Worm (Caenorhabditis elegans) whole organism, late embryonic: Measurements from ENCODE around the gene del-9.

Experiments used
- C08G9.2 ChIP-seq: sonication (generic microtip); optimal IDR thresholded peaks from 2 replicates; lab custom pipeline; 2016; ENCODE audit warnings: mild to moderate bottlenecking, missing genetic modification characterization, moderate library complexity, missing compliant biosample characterization
- C38D4.7 ChIP-seq: fragments of 200-800 bp; sonication (Bioruptor generic); optimal IDR thresholded peaks from 2 replicates; lab custom pipeline; 2018; ENCODE audit warnings: mild to moderate bottlenecking, missing genetic modification characterization, moderate library complexity, missing compliant biosample characterization
- F13H6.1 ChIP-seq: sonication (generic microtip); optimal IDR thresholded peaks from 2 replicates; lab custom pipeline; 2016; ENCODE audit warnings: missing genetic modification characterization, missing compliant biosample characterization
- Y22D7AL.16 ChIP-seq: sonication (generic microtip); optimal IDR thresholded peaks from 2 replicates; lab custom pipeline; 2016; ENCODE audit warnings: missing genetic modification characterization, missing compliant biosample characterization
- ahr-1 ChIP-seq: sonication (generic microtip); optimal IDR thresholded peaks from 2 replicates; lab custom pipeline; 2016; ENCODE audit warnings: missing genetic modification characterization, missing compliant biosample characterization
- ama-1 ChIP-seq: fragments of 150-350 bp; optimal IDR thresholded peaks from 2 replicates; lab custom pipeline; 2014
- ceh-19 ChIP-seq: fragments of 200-800 bp; sonication (Bioruptor generic); optimal IDR thresholded peaks from 2 replicates; lab custom pipeline; 2018; ENCODE audit warnings: mild to moderate bottlenecking, missing genetic modification characterization, missing compliant biosample characterization
- ceh-24 ChIP-seq: sonication (generic microtip); optimal IDR thresholded peaks from 2 replicates; lab custom pipeline; 2016; ENCODE audit warnings: mild to moderate bottlenecking, missing genetic modification characterization, missing compliant biosample characterization
- ceh-31 ChIP-seq: sonication (generic microtip); optimal IDR thresholded peaks from 2 replicates; lab custom pipeline; 2016; ENCODE audit warnings: missing genetic modification characterization, missing compliant biosample characterization
- ceh-34 ChIP-seq: sonication (generic microtip); optimal IDR thresholded peaks from 2 replicates; lab custom pipeline; 2016; ENCODE audit warnings: mild to moderate bottlenecking, missing genetic modification characterization, missing compliant biosample characterization
- ceh-45 ChIP-seq: fragments of 200-800 bp; sonication (Bioruptor generic); IDR thresholded peaks from 2 replicates; pipeline ENCODE4 v1.3.6; 2022; ENCODE audit warnings: missing genetic modification reagents, missing genetic modification characterization, missing compliant biosample characterization
- che-1 ChIP-seq: sonication (generic microtip); optimal IDR thresholded peaks from 2 replicates; lab custom pipeline; 2016; ENCODE audit warnings: mild to moderate bottlenecking, missing genetic modification characterization, missing compliant biosample characterization
- dve-1 ChIP-seq: sonication (generic microtip); optimal IDR thresholded peaks from 2 replicates; lab custom pipeline; 2017; ENCODE audit warnings: antibody characterized with exemption, mild to moderate bottlenecking, missing genetic modification characterization, missing compliant biosample characterization
- elt-2 ChIP-seq: sonication (generic microtip); optimal IDR thresholded peaks from 2 replicates; lab custom pipeline; 2016; ENCODE audit warnings: missing genetic modification reagents, missing genetic modification characterization, missing compliant biosample characterization
- elt-4 ChIP-seq: sonication (generic microtip); optimal IDR thresholded peaks from 2 replicates; lab custom pipeline; 2016; ENCODE audit warnings: missing genetic modification characterization, missing compliant biosample characterization
- eyg-1 ChIP-seq: sonication (generic microtip); optimal IDR thresholded peaks from 2 replicates; lab custom pipeline; 2016; ENCODE audit warnings: missing genotype, missing genetic modification characterization, missing compliant biosample characterization
- fax-1 ChIP-seq: sonication (generic microtip); optimal IDR thresholded peaks from 2 replicates; lab custom pipeline; 2016; ENCODE audit warnings: missing genotype, missing genetic modification characterization, missing compliant biosample characterization
- gmeb-2 ChIP-seq: sonication (generic microtip); optimal IDR thresholded peaks from 2 replicates; lab custom pipeline; 2016; ENCODE audit warnings: missing genetic modification characterization, inconsistent platforms, missing compliant biosample characterization
- hlh-15 ChIP-seq: sonication (generic microtip); optimal IDR thresholded peaks from 2 replicates; lab custom pipeline; 2016; ENCODE audit warnings: missing genetic modification characterization, missing compliant biosample characterization
- hlh-30 ChIP-seq: sonication (generic microtip); optimal IDR thresholded peaks from 2 replicates; lab custom pipeline; 2017; ENCODE audit warnings: antibody characterized with exemption, missing genetic modification characterization, missing compliant biosample characterization; ENCODE audit not compliant: insufficient read depth
- hlh-8 ChIP-seq: sonication (generic microtip); optimal IDR thresholded peaks from 2 replicates; lab custom pipeline; 2016; ENCODE audit warnings: missing genotype, missing genetic modification characterization, missing compliant biosample characterization
- lin-11 ChIP-seq: fragments of 200-800 bp; sonication (Bioruptor generic); optimal IDR thresholded peaks from 2 replicates; lab custom pipeline; 2018; ENCODE audit warnings: mild to moderate bottlenecking, missing genetic modification characterization, missing compliant biosample characterization
- nfya-1 ChIP-seq: sonication (generic microtip); optimal IDR thresholded peaks from 2 replicates; lab custom pipeline; 2017; ENCODE audit warnings: missing genetic modification characterization, mild to moderate bottlenecking, missing compliant biosample characterization, antibody characterized with exemption, moderate library complexity
- nhr-232 ChIP-seq: sonication (generic microtip); optimal IDR thresholded peaks from 2 replicates; lab custom pipeline; 2016; ENCODE audit warnings: missing genetic modification characterization, missing compliant biosample characterization
- pag-3 ChIP-seq: sonication (generic microtip); optimal IDR thresholded peaks from 2 replicates; lab custom pipeline; 2016; ENCODE audit warnings: missing compliant biosample characterization, missing genetic modification characterization, borderline replicate concordance
- pax-1 ChIP-seq: fragments of 150-350 bp; optimal IDR thresholded peaks from 2 replicates; lab custom pipeline; 2014; ENCODE audit warnings: missing biosample characterization, missing genetic modification characterization
- pha-2 ChIP-seq: sonication (generic microtip); optimal IDR thresholded peaks from 2 replicates; lab custom pipeline; 2017; ENCODE audit warnings: mild to moderate bottlenecking, missing genetic modification characterization, missing compliant biosample characterization
- pha-4 ChIP-seq: fragments of 150-350 bp; optimal IDR thresholded peaks from 2 replicates; lab custom pipeline; 2018; ENCODE audit warnings: missing biosample characterization, missing genetic modification reagents, missing genetic modification characterization
- pros-1 ChIP-seq: fragments of 150-350 bp; optimal IDR thresholded peaks from 2 replicates; lab custom pipeline; 2014; ENCODE audit warnings: missing biosample characterization, missing genetic modification reagents, missing genetic modification characterization
- sdc-2 ChIP-seq: sonication (generic microtip); optimal IDR thresholded peaks from 2 replicates; lab custom pipeline; 2016; ENCODE audit warnings: missing genotype, missing genetic modification characterization, missing compliant biosample characterization
- sox-2 ChIP-seq: fragments of 200-800 bp; sonication (Bioruptor generic); IDR thresholded peaks from 2 replicates; pipeline ENCODE4 v1.3.6; 2022; ENCODE audit warnings: missing genetic modification reagents, missing genetic modification characterization, missing compliant biosample characterization
- syd-9 ChIP-seq: sonication (generic microtip); optimal IDR thresholded peaks from 2 replicates; lab custom pipeline; 2016; ENCODE audit warnings: mild to moderate bottlenecking, missing genetic modification characterization, moderate library complexity, missing compliant biosample characterization
- tbx-7 ChIP-seq: sonication (generic microtip); optimal IDR thresholded peaks from 2 replicates; lab custom pipeline; 2016; ENCODE audit warnings: missing genotype, missing genetic modification characterization, missing compliant biosample characterization
- ttx-3 ChIP-seq: sonication (generic microtip); optimal IDR thresholded peaks from 2 replicates; lab custom pipeline; 2016; ENCODE audit warnings: missing genetic modification reagents, missing genetic modification characterization, missing compliant biosample characterization
- unc-55 ChIP-seq: sonication (generic microtip); optimal IDR thresholded peaks from 2 replicates; lab custom pipeline; 2017; ENCODE audit warnings: missing biosample characterization, missing genetic modification reagents, missing genetic modification characterization

Gene del-9

DNA sequence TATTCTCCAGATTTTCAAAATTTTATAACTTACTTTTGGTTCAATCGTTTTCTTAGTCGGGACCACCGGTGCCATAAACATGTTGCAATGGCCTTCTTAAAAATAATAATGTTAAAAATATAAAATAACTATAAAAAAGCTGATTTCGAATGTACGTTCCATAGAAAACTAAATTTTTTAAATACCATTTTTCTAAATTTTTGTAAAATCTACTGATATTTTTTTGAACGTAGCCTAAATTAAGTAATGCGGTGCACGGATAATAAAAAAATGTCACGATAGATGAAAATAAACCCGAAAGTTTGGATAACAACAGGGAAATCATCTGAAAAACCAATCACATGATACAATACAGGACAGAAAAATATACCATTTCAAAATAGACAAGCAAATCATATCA, 43.6 kb downstream of the del-9 start, which contains the start of gene T27A10.5:
Gene T27A10.5, minus strand, starts transcription at position 101 of the 400 bp plus-strand sequence.
- no peak for TF ChIP-seq elt-2 (tag; lab: Kevin White, UChicago)
- TF ChIP-seq ama-1 (lab: Kevin White, UChicago) = no peak
- no peak for TF ChIP-seq ceh-24
- TF ChIP-seq syd-9 (tag; lab: Kevin White, UChicago) = no peak
- no peak for TF ChIP-seq ceh-19 (GFP tag; lab: Kevin White, UChicago)
- no peak for TF ChIP-seq Y22D7AL.16 (tag; lab: Kevin White, UChicago)
- TF ChIP-seq ahr-1 (tag; lab: Kevin White, UChicago) = no peak
- no peak for TF ChIP-seq pax-1 (tag; lab: Kevin White, UChicago)
- no peak for TF ChIP-seq hlh-15 (tag; lab: Kevin White, UChicago)
- TF ChIP-seq pros-1 = no peak
- TF ChIP-seq unc-55 (GFP tag; lab: Kevin White, UChicago) = no peak

DNA sequence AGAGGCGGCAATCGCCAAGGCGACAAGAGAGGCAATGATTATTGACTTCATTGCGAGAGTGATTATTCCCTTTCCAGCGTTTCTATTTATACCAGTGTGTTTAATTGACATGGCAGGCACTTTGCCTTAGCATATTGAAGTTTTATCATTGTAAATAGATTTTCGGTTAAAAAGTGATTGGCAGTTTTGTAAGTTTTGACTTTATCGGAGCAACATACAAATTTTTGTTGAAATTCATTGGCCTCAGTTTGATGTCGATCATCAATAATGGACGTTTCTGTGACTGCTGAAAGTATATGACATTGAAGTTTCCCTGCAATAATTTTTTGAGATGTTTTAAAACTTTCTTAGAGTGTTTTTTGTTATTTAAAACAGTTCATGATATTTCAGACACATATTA, 44.6 kb downstream of the del-9 start, which contains the start of gene vit-3:
Gene vit-3, minus strand, starts transcription at position 60 of the 400 bp plus-strand sequence.
- TF ChIP-seq pros-1 (no peak), ceh-34 (no peak), hlh-8 (tag; lab: Kevin White, UChicago) (no peak), dve-1 (no peak), sdc-2 (no peak), hlh-30 (tag; lab: Kevin White, UChicago) (no peak), C38D4.7 (GFP tag; lab: Kevin White, UChicago) (no peak), elt-4 (tag; lab: Kevin White, UChicago) (no peak), unc-55 (GFP tag; lab: Kevin White, UChicago) (no peak), che-1 (no peak), pha-2 (tag; lab: Kevin White, UChicago) (no peak), C08G9.2 (tag; lab: Kevin White, UChicago) (no peak), nhr-232 (no peak), elt-2 (tag; lab: Kevin White, UChicago) (no peak), pag-3 (no peak), nfya-1 (tag; lab: Kevin White, UChicago) (no peak)

DNA sequence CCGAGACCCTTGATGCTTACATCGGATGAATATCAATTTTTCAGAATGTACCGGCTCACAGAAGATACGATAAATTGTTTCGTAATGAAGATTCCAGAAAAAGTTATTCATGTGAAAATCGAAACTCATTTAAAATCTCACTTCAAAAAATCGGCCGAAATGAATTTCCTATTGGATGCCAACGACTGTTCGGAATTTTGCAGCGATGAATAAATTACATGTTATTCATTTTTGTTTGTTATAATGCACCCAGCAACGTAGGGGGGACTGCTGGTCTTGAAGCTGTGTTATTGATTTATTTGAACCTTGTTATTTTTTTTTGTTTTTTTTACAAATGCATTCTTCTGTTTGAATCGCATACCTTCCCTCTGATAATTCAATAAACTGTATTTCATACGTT, 50.3 kb downstream of the del-9 start:
- TF ChIP-seq syd-9 (tag; lab: Kevin White, UChicago) = no peak
- TF ChIP-seq gmeb-2 = no peak
- no peak for TF ChIP-seq fax-1
- no peak for TF ChIP-seq pha-4

DNA sequence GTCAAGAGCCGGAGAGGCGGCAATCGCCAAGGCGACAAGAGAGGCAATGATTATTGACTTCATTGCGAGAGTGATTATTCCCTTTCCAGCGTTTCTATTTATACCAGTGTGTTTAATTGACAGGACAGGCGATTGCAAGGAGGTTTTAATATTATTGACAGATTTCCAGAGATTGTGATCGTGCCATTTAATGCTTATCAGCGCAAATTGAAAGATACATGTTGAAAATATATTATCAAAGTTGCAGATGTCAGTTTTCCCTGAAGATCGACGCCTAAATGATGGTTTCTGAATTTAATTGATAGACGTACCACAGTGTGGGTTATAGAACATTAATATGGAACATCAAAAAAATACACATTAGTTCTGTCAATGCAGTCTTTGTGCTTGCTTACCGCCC, 53.2 kb downstream of the del-9 start, which contains the start of gene vit-4:
Gene vit-4, minus strand, starts transcription at position 63 of the 400 bp plus-strand sequence.
- TF ChIP-seq ceh-31 (tag; lab: Kevin White, UChicago) (no peak), lin-11 (tag; lab: Kevin White, UChicago) (no peak), ama-1 (lab: Kevin White, UChicago) (no peak), elt-4 (tag; lab: Kevin White, UChicago) (no peak), F13H6.1 (tag; lab: Kevin White, UChicago) (no peak), pax-1 (tag; lab: Kevin White, UChicago) (no peak), tbx-7 (tag; lab: Kevin White, UChicago) (no peak), hlh-8 (tag; lab: Kevin White, UChicago) (no peak), che-1 (no peak), ceh-45 (GFP tag; lab: Robert Waterston, UW) (no peak), ttx-3 (no peak), C08G9.2 (tag; lab: Kevin White, UChicago) (no peak), eyg-1 (no peak), sox-2 (GFP tag; lab: Robert Waterston, UW) (no peak)
- TF ChIP-seq, all 69 proteins: peak for 0
